Worm (Caenorhabditis elegans): Measurements from ENCODE around the gene Y37E11B.7.

Gene Y37E11B.7

DNA sequence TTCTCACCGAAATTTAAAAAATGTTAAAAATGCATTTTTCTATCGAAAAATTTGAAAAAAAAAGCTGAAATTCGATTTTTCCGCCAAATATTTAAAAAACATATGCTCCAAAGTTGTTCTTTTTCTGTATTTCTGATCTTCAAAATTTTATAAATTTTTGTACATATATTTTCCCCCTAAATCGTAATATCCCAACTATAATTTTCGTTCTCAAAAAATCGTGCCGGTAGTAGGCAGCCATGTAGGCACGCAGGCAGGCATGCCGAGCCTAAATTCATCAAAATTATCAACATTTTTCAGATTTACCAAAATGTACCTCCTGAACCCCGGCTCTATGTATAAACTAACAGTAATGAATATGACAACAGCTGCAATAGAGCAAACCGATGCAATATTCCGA is 35.1 kb downstream of the Y37E11B.7 start, which contains the start of gene sre-5:
Gene sre-5 (plus strand): TSS at position 301 of the 400 bp plus-strand sequence.
- TF ChIP-seq F10E7.11 (tag; optimal IDR thresholded peaks at IDR 0.05) (no peak), unc-130 (GFP tag; optimal IDR thresholded peaks at IDR 0.05) (no peak), B0035.1 (tag; optimal IDR thresholded peaks at IDR 0.05) (no peak), lin-54 (GFP tag; optimal IDR thresholded peaks at IDR 0.05) (no peak), mxl-1 (tag; optimal IDR thresholded peaks at IDR 0.05) (no peak), ztf-28 (GFP tag; IDR thresholded peaks at IDR 0.05) (no peak), Y79H2A.3 (GFP tag; conservative IDR thresholded peaks at IDR 0.05) (no peak), C17E4.6 (GFP tag; IDR thresholded peaks at IDR 0.05) (no peak), snpc-1.1 (tag; optimal IDR thresholded peaks at IDR 0.05; ENCODE audit: insufficient read depth) (no peak), atf-7 (tag; optimal IDR thresholded peaks at IDR 0.05) (no peak), F57C9.4 (tag; optimal IDR thresholded peaks at IDR 0.05) (no peak), aptf-3 (GFP tag; IDR thresholded peaks at IDR 0.05) (no peak)

DNA sequence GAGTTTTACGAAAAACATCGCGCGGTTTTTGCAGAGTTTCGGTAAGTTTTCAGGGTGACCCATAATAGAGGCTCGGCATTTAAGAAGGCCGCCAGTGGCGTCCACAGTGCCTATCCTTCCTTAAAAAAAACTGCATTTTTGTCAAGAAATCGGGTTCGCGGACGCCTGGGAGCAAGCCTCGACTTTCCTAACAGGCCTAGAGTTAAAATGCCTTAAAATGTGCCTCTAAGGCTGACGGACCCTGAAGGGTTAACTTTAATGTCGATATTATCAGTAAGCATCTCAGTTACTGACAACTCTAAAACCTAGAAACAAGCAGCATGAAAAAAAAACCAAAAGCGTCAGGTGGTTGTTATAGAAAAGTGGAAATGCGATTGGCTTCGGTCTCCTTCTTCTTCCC is 40.8 kb downstream of the Y37E11B.7 start:
- TF ChIP-seq T26A5.8 (tag; optimal IDR thresholded peaks at IDR 0.05) (no peak), F55B11.4 (tag; optimal IDR thresholded peaks at IDR 0.05; ENCODE audit: borderline replicate concordance, insufficient read depth) (no peak)

DNA sequence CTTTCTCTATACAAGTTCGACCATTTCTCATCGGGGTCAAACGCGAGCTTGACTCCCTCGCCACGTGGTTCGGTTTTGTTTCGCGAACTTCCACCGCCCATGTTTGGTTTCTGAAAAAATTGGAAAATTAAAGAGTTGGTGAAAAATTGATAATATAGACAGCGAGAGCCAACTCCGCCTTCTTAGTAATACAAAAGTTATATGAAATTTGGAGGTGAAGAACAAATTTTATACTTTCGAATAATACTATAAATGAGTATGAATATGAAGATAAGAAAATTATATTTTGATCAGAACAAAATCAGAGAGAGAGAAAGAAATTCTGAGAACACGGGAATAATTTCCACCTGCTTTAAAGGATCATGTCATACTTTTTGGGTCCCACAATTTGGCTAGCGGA is 42.6 kb downstream of the Y37E11B.7 start, which contains the start of gene osm-9:
Gene osm-9 (minus strand): TSS at position 101 of the 400 bp plus-strand sequence.
- no peak for TF ChIP-seq dpff-1 (tag; optimal IDR thresholded peaks at IDR 0.05)

DNA sequence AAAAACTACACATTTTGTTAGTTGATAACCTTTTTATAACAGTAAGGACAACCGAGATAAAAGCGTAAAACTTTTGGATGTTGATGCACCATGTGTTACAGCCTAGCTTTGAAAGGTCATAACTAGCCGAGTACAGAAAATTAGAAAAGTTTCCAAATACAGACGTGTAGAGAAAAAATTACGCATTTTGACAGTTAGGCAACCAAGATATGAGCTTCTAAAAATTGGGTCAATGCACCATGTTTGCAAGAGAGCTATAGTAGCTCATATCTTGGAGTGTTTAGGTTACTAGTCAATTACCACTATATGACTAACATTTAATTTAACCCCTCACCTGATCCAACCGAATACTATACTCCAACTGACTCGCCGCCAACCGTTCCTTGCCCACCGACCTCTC is 47.0 kb downstream of the Y37E11B.7 start:
- no peak for TF ChIP-seq chd-7 (tag; optimal IDR thresholded peaks at IDR 0.05)
- TF ChIP-seq lsy-27 (tag; optimal IDR thresholded peaks at IDR 0.05; ENCODE audit: borderline replicate concordance, insufficient read depth) = no peak
- TF ChIP-seq ztf-22 (GFP tag; optimal IDR thresholded peaks at IDR 0.05) = no peak
- no peak for TF ChIP-seq ZK185.1 (tag; optimal IDR thresholded peaks at IDR 0.05; ENCODE audit: poor library complexity, severe bottlenecking)
- TF ChIP-seq somi-1 (GFP tag; optimal IDR thresholded peaks at IDR 0.05) = no peak
- TF ChIP-seq ztf-26 (tag; optimal IDR thresholded peaks at IDR 0.05) = no peak
- TF ChIP-seq F55B11.4 (tag; optimal IDR thresholded peaks at IDR 0.05; ENCODE audit: borderline replicate concordance, insufficient read depth) = no peak
- TF ChIP-seq rpc-1 (optimal IDR thresholded peaks at IDR 0.05) = no peak
- no peak for TF ChIP-seq rpc-1 (tag; optimal IDR thresholded peaks at IDR 0.05)
- no peak for TF ChIP-seq egrh-3 (GFP tag; IDR thresholded peaks at IDR 0.05)
- no peak for TF ChIP-seq gei-17 (GFP tag; optimal IDR thresholded peaks at IDR 0.05)
- TF ChIP-seq unc-130 (GFP tag; optimal IDR thresholded peaks at IDR 0.05) = no peak
- no peak for TF ChIP-seq snpc-1.1 (tag; optimal IDR thresholded peaks at IDR 0.05; ENCODE audit: insufficient read depth)
- TF ChIP-seq ceh-58 (GFP tag; IDR thresholded peaks at IDR 0.05) = no peak
- TF ChIP-seq ztf-28 (GFP tag; IDR thresholded peaks at IDR 0.05) = no peak

DNA sequence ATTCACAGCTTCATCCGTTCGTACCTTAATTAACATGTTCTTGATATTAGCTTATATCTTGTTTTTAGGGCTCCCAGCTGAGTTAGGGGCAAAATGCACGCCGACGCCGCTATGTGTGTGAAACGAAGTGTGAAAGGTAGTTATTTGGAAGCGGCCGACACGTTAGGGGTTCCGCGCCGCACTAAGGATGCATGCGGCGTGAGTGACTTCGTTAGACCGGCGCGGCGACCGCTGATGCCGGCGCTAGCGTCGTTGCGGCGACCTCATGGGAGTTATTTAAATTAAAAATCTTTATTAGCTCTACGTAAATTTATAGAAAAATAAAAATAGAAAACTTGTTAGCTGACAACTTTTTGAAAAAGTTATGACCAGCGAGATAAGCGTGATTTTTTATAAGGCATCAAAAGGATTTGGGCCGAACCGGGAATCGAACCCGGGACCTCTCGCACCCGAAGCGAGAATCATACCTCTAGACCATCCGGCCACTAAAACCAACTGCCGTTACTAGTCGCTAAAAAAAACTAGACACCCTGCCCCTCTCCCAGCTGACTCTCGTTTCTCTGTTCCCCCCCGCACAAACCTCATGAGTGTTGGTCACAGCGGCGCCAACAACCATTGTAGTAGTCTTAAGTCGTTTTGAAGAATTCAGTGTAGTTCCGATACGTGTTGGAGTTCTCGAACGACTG is 48.0 kb downstream of the Y37E11B.7 start:
- TF ChIP-seq F22D6.2 (tag; optimal IDR thresholded peaks at IDR 0.05) (no peak), dpl-1 (GFP tag; optimal IDR thresholded peaks at IDR 0.05) (no peak), xnd-1 (tag; optimal IDR thresholded peaks at IDR 0.05) (no peak), ceh-100 (GFP tag; IDR thresholded peaks at IDR 0.05) (peak; percentile 22; the same call in 1 of the 2 replicates), ztf-18 (tag; optimal IDR thresholded peaks at IDR 0.05) (peak; percentile 51), lin-40 (tag; optimal IDR thresholded peaks at IDR 0.05) (no peak), nhr-90 (tag; optimal IDR thresholded peaks at IDR 0.05) (peak; percentile 84), rcor-1 (GFP tag; IDR thresholded peaks at IDR 0.05) (no peak; the same call in 1 of the 2 replicates), F49E8.2 (tag; optimal IDR thresholded peaks at IDR 0.05; ENCODE audit: insufficient read depth) (no peak), unc-62 (GFP tag; optimal IDR thresholded peaks at IDR 0.05) (no peak), B0261.1 (tag; optimal IDR thresholded peaks at IDR 0.05) (peak; percentile 89), ztf-25 (GFP tag; IDR thresholded peaks at IDR 0.05) (peak; percentile 59; the same call in 1 of the 2 replicates), rec-8 (tag; optimal IDR thresholded peaks at IDR 0.05) (peak; percentile 36 to 72), snpc-1.1 (tag; optimal IDR thresholded peaks at IDR 0.05; ENCODE audit: insufficient read depth) (peak; percentile 28), akir-1 (GFP tag; optimal IDR thresholded peaks at IDR 0.05) (no peak), lsy-27 (tag; optimal IDR thresholded peaks at IDR 0.05; ENCODE audit: borderline replicate concordance, insufficient read depth) (no peak), cebp-2 (GFP tag; IDR thresholded peaks at IDR 0.05) (no peak)
